Worm (Caenorhabditis elegans) whole organism, late embryonic: Measurements from ENCODE around the gene fbxa-215.

Source experiments
- C38D4.7 ChIP-seq: fragments of 200-800 bp; sonication (Bioruptor generic); optimal IDR thresholded peaks from 2 replicates; lab custom pipeline; 2018; ENCODE audit warnings: mild to moderate bottlenecking, missing genetic modification characterization, moderate library complexity, missing compliant biosample characterization
- ceh-22 ChIP-seq: sonication (generic microtip); optimal IDR thresholded peaks from 2 replicates; lab custom pipeline; 2017; ENCODE audit warnings: missing biosample characterization, missing genetic modification characterization
- nfya-1 ChIP-seq: sonication (generic microtip); optimal IDR thresholded peaks from 2 replicates; lab custom pipeline; 2017; ENCODE audit warnings: missing genetic modification characterization, mild to moderate bottlenecking, missing compliant biosample characterization, antibody characterized with exemption, moderate library complexity

DNA sequence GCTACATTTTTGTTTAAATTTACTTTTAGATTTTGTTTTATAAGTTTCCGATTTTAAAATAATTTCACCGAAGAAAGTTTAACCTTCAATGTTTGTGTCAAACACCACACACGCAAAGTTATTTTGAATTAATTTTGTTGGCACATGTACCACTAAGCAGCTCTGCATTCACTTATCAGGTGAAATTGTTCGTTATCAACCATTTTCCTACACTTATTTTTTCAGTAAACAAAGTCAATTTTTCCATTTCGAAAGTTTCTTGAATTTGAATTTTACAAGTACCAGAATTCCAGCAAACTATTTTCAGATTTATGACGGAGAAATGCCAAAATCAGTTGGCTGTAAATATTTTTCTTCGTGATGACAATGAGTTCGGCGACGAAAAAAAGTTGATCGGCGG lies 47.5 kb downstream of the fbxa-215 start, which contains the start of gene C08F11.3:
- TF ChIP-seq nfya-1 (tag; lab: Kevin White, UChicago) (no peak), C38D4.7 (GFP tag; lab: Kevin White, UChicago) (no peak), ceh-22 (tag; lab: Kevin White, UChicago) (no peak)
